Worm (Caenorhabditis elegans) whole organism, midembryonic: Measurements from ENCODE around the gene K08F4.3.

ENCODE experiments used
- T22C8.4 ChIP-seq: fragments of 200-800 bp; sonication (Bioruptor generic); IDR thresholded peaks from 2 replicates; pipeline ENCODE4 v1.3.6; 2022; ENCODE audit warnings: missing genetic modification characterization, missing compliant biosample characterization
- cog-1 ChIP-seq: sonication (generic microtip); optimal IDR thresholded peaks from 2 replicates; lab custom pipeline; 2016; ENCODE audit warnings: missing genetic modification characterization, missing compliant biosample characterization
- flt-1 ChIP-seq: fragments of 200-800 bp; sonication (Bioruptor generic); IDR thresholded peaks from 2 replicates; pipeline ENCODE4 v1.3.6; 2022; ENCODE audit warnings: missing genetic modification characterization, missing compliant biosample characterization
- med-1 ChIP-seq: sonication (generic microtip); optimal IDR thresholded peaks from 2 replicates; lab custom pipeline; 2017; ENCODE audit warnings: missing genetic modification characterization, mild to moderate bottlenecking, missing compliant biosample characterization, antibody characterized with exemption, missing genetic modification reagents; ENCODE audit not compliant: insufficient read depth
- ztf-23 ChIP-seq: fragments of 200-800 bp; sonication (Bioruptor generic); IDR thresholded peaks from 2 replicates; pipeline ENCODE4 v1.3.6; 2022; ENCODE audit warnings: missing genetic modification reagents, missing genetic modification characterization, missing compliant biosample characterization
- ztf-29 ChIP-seq: fragments of 200-800 bp; sonication (Bioruptor generic); IDR thresholded peaks from 2 replicates; pipeline ENCODE4 v1.3.6; 2022; ENCODE audit warnings: missing genetic modification reagents, missing genetic modification characterization, missing compliant biosample characterization

- TF ChIP-seq med-1 (GFP tag; lab: Kevin White, UChicago) (no peak), flt-1 (GFP tag; lab: Robert Waterston, UW) (no peak), ztf-23 (no peak), T22C8.4 (no peak), cog-1 (tag; lab: Kevin White, UChicago) (no peak), ztf-29 (GFP tag; lab: Robert Waterston, UW) (no peak)
Observed at ce11 chrIV:10161706-10162105, 32.6 kb downstream of the K08F4.3 start, which contains the start of gene pps-1.
